Worm (Caenorhabditis elegans) whole organism, L3 larva: ENCODE data around the gene R09E10.2.

ENCODE experiments used
- ceh-28 ChIP-seq: fragments of 150-350 bp; optimal IDR thresholded peaks from 2 replicates; lab custom pipeline; 2014; ENCODE audit warnings: missing biosample characterization, missing genetic modification reagents, missing genetic modification characterization
- elt-1 ChIP-seq: fragments of 150-350 bp; optimal IDR thresholded peaks from 2 replicates; lab custom pipeline; 2014; ENCODE audit warnings: missing biosample characterization, missing genetic modification characterization
- elt-3 ChIP-seq, 3 experiments: fragments of 150-350 bp in 1 of 3; sonication (generic microtip) in 2 of 3; optimal IDR thresholded peaks; 2 replicates in 2 of 3; 4 replicates in 1 of 3; lab custom pipeline; 2014 to 2017; ENCODE audit warnings: missing biosample characterization in 3 of 3, missing genetic modification characterization in 3 of 3
- fkh-10 ChIP-seq: sonication (generic microtip); optimal IDR thresholded peaks from 2 replicates; lab custom pipeline; 2017; ENCODE audit warnings: missing biosample characterization, missing genetic modification reagents, missing genetic modification characterization
- fkh-2 ChIP-seq: fragments of 150-350 bp; optimal IDR thresholded peaks from 2 replicates; lab custom pipeline; 2014; ENCODE audit warnings: missing biosample characterization, missing genetic modification reagents, missing genetic modification characterization
- fos-1 ChIP-seq: fragments of 150-350 bp; optimal IDR thresholded peaks from 2 replicates; lab custom pipeline; 2014; ENCODE audit warnings: missing biosample characterization, missing genetic modification characterization
- lin-15B ChIP-seq: fragments of 150-350 bp; optimal IDR thresholded peaks from 2 replicates; lab custom pipeline; 2014; ENCODE audit warnings: missing biosample characterization, missing genetic modification characterization
- lin-39 ChIP-seq: fragments of 150-350 bp; optimal IDR thresholded peaks from 2 replicates; lab custom pipeline; 2018; ENCODE audit warnings: missing biosample characterization, missing genetic modification reagents, missing genetic modification characterization
- mml-1 ChIP-seq: fragments of 150-350 bp; sonication (generic microtip); optimal IDR thresholded peaks from 3 replicates; lab custom pipeline; 2014; ENCODE audit warnings: missing biosample characterization, missing genetic modification characterization
- nfya-1 ChIP-seq: sonication (generic microtip); optimal IDR thresholded peaks from 2 replicates; lab custom pipeline; 2017; ENCODE audit warnings: missing genetic modification characterization, mild to moderate bottlenecking, missing compliant biosample characterization, antibody characterized with exemption, moderate library complexity; ENCODE audit not compliant: insufficient read depth
- nhr-11 ChIP-seq: fragments of 150-350 bp; optimal IDR thresholded peaks from 2 replicates; lab custom pipeline; 2014; ENCODE audit warnings: missing biosample characterization, missing genetic modification characterization
- pha-4 ChIP-seq: fragments of 150-350 bp; optimal IDR thresholded peaks from 2 replicates; lab custom pipeline; 2014; ENCODE audit warnings: missing biosample characterization, missing genetic modification reagents, missing genetic modification characterization
- zag-1 ChIP-seq: fragments of 150-350 bp; optimal IDR thresholded peaks from 2 replicates; lab custom pipeline; 2014; ENCODE audit warnings: missing biosample characterization, missing genetic modification characterization

DNA sequence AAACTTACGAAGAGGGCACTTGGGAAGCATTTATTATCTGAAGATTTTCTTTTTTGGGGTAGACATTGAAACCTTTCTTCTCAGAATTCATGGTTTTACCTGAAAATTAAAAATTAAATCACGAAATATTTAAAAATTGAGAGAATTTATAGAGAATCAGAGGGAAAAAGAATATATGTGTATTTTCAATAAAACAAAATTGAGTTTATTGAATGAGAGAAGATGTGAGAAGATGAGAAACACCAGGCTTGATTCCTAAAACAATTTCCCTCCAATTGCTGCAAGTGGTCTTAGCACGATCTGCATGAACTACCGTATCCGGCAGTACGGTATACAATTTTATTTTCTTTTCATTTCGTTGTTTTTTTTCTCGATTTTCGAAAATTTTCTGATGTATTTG lies 39.0 kb upstream of the R09E10.2 start, which contains the start of gene R11A8.1:
- TF ChIP-seq ceh-28 (tag; lab: Kevin White, UChicago), result no peak
- no peak for TF ChIP-seq pha-4
- no peak for TF ChIP-seq elt-3 (tag; optimal IDR thresholded peaks at IDR 0.05; lab: Kevin White, UChicago)
- TF ChIP-seq fkh-2 (tag; lab: Kevin White, UChicago), result no peak
- TF ChIP-seq fos-1 (tag; lab: Kevin White, UChicago), result no peak
- no peak for TF ChIP-seq fkh-10 (GFP tag; lab: Kevin White, UChicago)
- no peak for TF ChIP-seq nhr-11 (tag; lab: Kevin White, UChicago)
- TF ChIP-seq lin-39 (tag; lab: Kevin White, UChicago), result no peak
- TF ChIP-seq nfya-1, result no peak
- no peak for TF ChIP-seq elt-1 (tag; lab: Kevin White, UChicago)
- TF ChIP-seq zag-1 (tag; lab: Kevin White, UChicago), result no peak
- no peak for TF ChIP-seq mml-1 (tag; lab: Kevin White, UChicago)
- TF ChIP-seq lin-15B, result no peak
